Fruit fly (Drosophila melanogaster) Kc167 (cell line): ENCODE results near the gene Tm1.

Experiments
- h ChIP-seq: fragments of >200 bp; optimal IDR thresholded peaks from 3 replicates; lab custom pipeline; 2018; ENCODE audit warnings: missing external identifiers
- psq ChIP-seq: fragments of >200 bp; optimal IDR thresholded peaks from 2 replicates; lab custom pipeline; 2017; ENCODE audit warnings: missing external identifiers
- ttk ChIP-seq: sonication (Bioruptor generic); optimal IDR thresholded peaks from 2 replicates; lab custom pipeline; 2017; ENCODE audit warnings: missing external identifiers

dm6 chr3R:15265406-15266040 is 12.5 kb upstream of the Tm1 start, which contains the start of gene ATPsynO:
- TF ChIP-seq h (no peak), psq (lab: Kevin White, UChicago) (no peak), ttk (lab: Kevin White, UChicago) (no peak)
